Fruit fly (Drosophila melanogaster) whole organism, adult: ENCODE results near the gene orb2.

Experiments
- CG14711 ChIP-seq: fragments of 200-800 bp; sonication (Bioruptor generic); optimal IDR thresholded peaks from 2 replicates; lab custom pipeline; 2018; ENCODE audit warnings: missing biosample characterization, mild to moderate bottlenecking, missing genetic modification characterization, moderate library complexity
- CG1620 ChIP-seq: fragments of 200-800 bp; sonication (Bioruptor generic); optimal IDR thresholded peaks from 2 replicates; lab custom pipeline; 2016; ENCODE audit warnings: missing biosample characterization, missing genetic modification characterization
- Hr96 ChIP-seq: fragments of 200-800 bp; sonication (Bioruptor generic); optimal IDR thresholded peaks from 2 replicates; lab custom pipeline; 2016; ENCODE audit warnings: missing biosample characterization, missing genetic modification characterization
- Mnt ChIP-seq: fragments of 200-800 bp; sonication (Bioruptor generic); optimal IDR thresholded peaks from 2 replicates; lab custom pipeline; 2016; ENCODE audit warnings: missing biosample characterization, mild to moderate bottlenecking, missing genetic modification characterization
- bab1 ChIP-seq: fragments of 200-800 bp; sonication (Bioruptor generic); optimal IDR thresholded peaks from 3 replicates; lab custom pipeline; 2019; ENCODE audit warnings: missing biosample characterization, mild to moderate bottlenecking, missing genetic modification characterization, moderate library complexity
- kay ChIP-seq: fragments of 200-800 bp; sonication (Bioruptor generic); peaks from one replicate; lab custom pipeline; 2016; ENCODE audit warnings: missing biosample characterization, missing genetic modification characterization, borderline replicate concordance
- ovo ChIP-seq: fragments of 200-800 bp; sonication (Bioruptor generic); optimal IDR thresholded peaks from 2 replicates; lab custom pipeline; 2016; ENCODE audit warnings: missing biosample characterization, missing genetic modification characterization

- TF ChIP-seq CG14711 (tag; lab: Kevin White, UChicago) (no peak), Hr96 (no peak), Mnt (GFP tag; lab: Kevin White, UChicago) (peak; percentile 4), bab1 (no peak), kay (GFP tag; lab: Kevin White, UChicago) (peak; percentile 4), ovo (GFP tag; lab: Kevin White, UChicago) (no peak), CG1620 (GFP tag; lab: Kevin White, UChicago) (no peak)
Measured at dm6 chr3L:8956669-8957068, 2.4 kb upstream of the orb2 start, which contains the start of gene mRpL12.
